Fruit fly (Drosophila melanogaster): ENCODE measurements around the gene PsGEF.

- TF ChIP-seq CG16779 (tag; optimal IDR thresholded peaks at IDR 0.05): no peak
- no peak for TF ChIP-seq CG8319 (GFP tag; optimal IDR thresholded peaks at IDR 0.05)
- no peak for TF ChIP-seq CG10631 (GFP tag; optimal IDR thresholded peaks at IDR 0.05)
- TF ChIP-seq achi (GFP tag; optimal IDR thresholded peaks at IDR 0.05): no peak
- TF ChIP-seq Smox (GFP tag; optimal IDR thresholded peaks at IDR 0.05): no peak
- TF ChIP-seq Sox102F (GFP tag; optimal IDR thresholded peaks at IDR 0.05): no peak
Observed at dm6 chrX:2410805-2411204, 23.3 kb upstream of the PsGEF start, which contains the start of gene CG12496.
